Fruit fly (Drosophila melanogaster) whole organism, pupa: ENCODE data around the gene CG32544.

Experiments
- CG12605 ChIP-seq: fragments of 200-800 bp; sonication (Bioruptor generic); IDR thresholded peaks from 2 replicates; pipeline ENCODE4 v1.3.6; 2022; ENCODE audit warnings: missing biosample characterization, missing genetic modification characterization
- CG17806 ChIP-seq: fragments of 200-800 bp; sonication (Bioruptor generic); optimal IDR thresholded peaks from 2 replicates; lab custom pipeline; 2018; ENCODE audit warnings: missing biosample characterization, mild to moderate bottlenecking, missing genetic modification characterization, moderate library complexity
- CG4496 ChIP-seq: fragments of 200-800 bp; sonication (Bioruptor generic); IDR thresholded peaks from 3 replicates; pipeline ENCODE4 v1.3.6; 2022; ENCODE audit warnings: missing biosample characterization, missing genetic modification characterization
- CG9948 ChIP-seq: fragments of 200-800 bp; sonication (Bioruptor generic); optimal IDR thresholded peaks from 2 replicates; lab custom pipeline; 2018; ENCODE audit warnings: missing biosample characterization, mild to moderate bottlenecking, missing genetic modification characterization, moderate library complexity
- EcR ChIP-seq: fragments of 200-800 bp; sonication (Bioruptor generic); optimal IDR thresholded peaks from 3 replicates; lab custom pipeline; 2019; ENCODE audit warnings: missing biosample characterization, missing genetic modification characterization, mild to moderate bottlenecking, moderate library complexity, missing genetic modification reagents

dm6 chrX:18910827-18911226 is 50.7 kb downstream of the CG32544 start:
- no peak for TF ChIP-seq EcR (GFP tag; lab: Kevin White, UChicago)
- TF ChIP-seq CG9948, result no peak
- no peak for TF ChIP-seq CG12605 (GFP tag; lab: Robert Waterston, UW)
- TF ChIP-seq CG4496, result no peak
- TF ChIP-seq CG17806 (tag; lab: Kevin White, UChicago), result no peak
